Worm (Caenorhabditis elegans): ENCODE measurements around the gene C35D10.6.

Gene C35D10.6

DNA sequence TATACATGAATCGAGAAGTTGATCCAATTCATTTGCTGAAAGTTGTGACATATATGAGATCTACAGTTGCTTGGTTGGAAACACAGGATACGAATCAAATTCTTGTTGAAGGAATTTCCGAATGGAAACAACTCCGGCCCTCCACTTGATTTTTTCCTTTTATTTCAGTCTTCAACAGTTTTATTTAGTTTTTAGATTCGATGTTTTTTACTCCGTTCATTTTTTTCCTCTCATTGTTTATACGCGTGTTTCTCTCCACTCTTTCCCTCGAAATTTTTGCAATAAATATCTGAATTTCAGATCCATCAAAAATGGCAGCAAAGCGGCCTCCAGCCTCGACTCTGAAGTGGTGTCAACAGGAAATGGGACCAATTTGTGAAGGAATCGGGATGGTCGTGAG is 4.0 kb downstream of the C35D10.6 start, which contains the start of gene coq-8:
Gene coq-8 (plus strand): TSS at position 301 of the 400 bp plus-strand sequence.
- TF ChIP-seq mdl-1 (tag; optimal IDR thresholded peaks at IDR 0.05): no peak

- no peak for TF ChIP-seq skn-1 (tag; optimal IDR thresholded peaks at IDR 0.05)
- TF ChIP-seq daf-16 (GFP tag; optimal IDR thresholded peaks at IDR 0.05): no peak
- TF ChIP-seq daf-16 (tag; optimal IDR thresholded peaks at IDR 0.05): no peak
- no peak for TF ChIP-seq snpc-4 (tag; optimal IDR thresholded peaks at IDR 0.05)
- no peak for TF ChIP-seq hif-1 (tag; optimal IDR thresholded peaks at IDR 0.05)
- no peak for TF ChIP-seq ZK546.5 (tag; optimal IDR thresholded peaks at IDR 0.05)
- no peak for TF ChIP-seq Y75B8A.6 (GFP tag; IDR thresholded peaks at IDR 0.05)
- no peak for TF ChIP-seq gei-8 (GFP tag; optimal IDR thresholded peaks at IDR 0.05)
- TF ChIP-seq lin-13 (GFP tag; optimal IDR thresholded peaks at IDR 0.05): no peak
- TF ChIP-seq spr-3 (GFP tag; optimal IDR thresholded peaks at IDR 0.05): no peak
Observed at ce11 chrIII:4866762-4867161, 7.6 kb downstream of the C35D10.6 start, which contains the start of gene C35D10.17. TSS of gene C35D10.17 (plus strand) at chrIII:4867062.

DNA sequence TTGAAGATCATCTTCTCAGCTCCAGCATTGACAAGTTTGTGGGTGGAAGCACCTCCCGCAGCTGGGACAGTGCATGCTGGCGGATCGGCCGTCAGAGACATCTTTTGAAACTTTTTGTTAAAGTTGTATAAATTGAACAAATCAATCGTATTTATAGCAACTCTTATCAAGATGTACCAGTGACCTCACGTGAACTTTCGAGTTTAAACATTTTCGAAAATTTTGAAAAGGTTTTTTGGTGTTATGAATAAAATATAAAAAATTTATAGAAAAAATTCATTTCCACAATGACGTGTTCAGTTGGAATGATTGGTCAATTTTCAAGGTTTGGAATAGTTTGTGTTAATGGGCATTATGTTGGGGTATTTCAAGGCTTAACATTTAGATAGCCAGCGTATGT is 9.5 kb downstream of the C35D10.6 start, which contains the start of the genes msd-4 and C35D10.3:
Gene msd-4 (minus strand): TSS at position 101 of the 400 bp plus-strand sequence.
Gene C35D10.3 (plus strand): TSS at position 279 of the 400 bp plus-strand sequence.
- no peak for TF ChIP-seq dmd-8 (GFP tag; IDR thresholded peaks at IDR 0.05)
- no peak for TF ChIP-seq gei-8 (GFP tag; optimal IDR thresholded peaks at IDR 0.05)
- no peak for TF ChIP-seq fkh-10 (GFP tag; optimal IDR thresholded peaks at IDR 0.05)
- TF ChIP-seq attf-4 (tag; optimal IDR thresholded peaks at IDR 0.05): no peak
- no peak for TF ChIP-seq nhr-76 (tag; optimal IDR thresholded peaks at IDR 0.05)
- TF ChIP-seq tag-97 (GFP tag; IDR thresholded peaks at IDR 0.05): no peak
- no peak for TF ChIP-seq lin-15B (tag; optimal IDR thresholded peaks at IDR 0.05)
- no peak for TF ChIP-seq ceh-28 (tag; optimal IDR thresholded peaks at IDR 0.05)
- no peak for TF ChIP-seq jun-1 (tag; optimal IDR thresholded peaks at IDR 0.05)
- TF ChIP-seq egl-27 (tag; optimal IDR thresholded peaks at IDR 0.05): no peak
- no peak for TF ChIP-seq tra-1 (GFP tag; IDR thresholded peaks at IDR 0.05)
- no peak for TF ChIP-seq mxl-3 (GFP tag; optimal IDR thresholded peaks at IDR 0.05)
- no peak for TF ChIP-seq mep-1 (tag; optimal IDR thresholded peaks at IDR 0.05)
- TF ChIP-seq Y75B8A.6 (GFP tag; IDR thresholded peaks at IDR 0.05): no peak
- no peak for TF ChIP-seq nhr-6 (tag; optimal IDR thresholded peaks at IDR 0.05)
- TF ChIP-seq spr-3 (GFP tag; optimal IDR thresholded peaks at IDR 0.05): no peak
- no peak for TF ChIP-seq nhr-41 (GFP tag; IDR thresholded peaks at IDR 0.05)
- TF ChIP-seq F37D6.2 (tag; optimal IDR thresholded peaks at IDR 0.05): no peak

- TF ChIP-seq dmd-9 (GFP tag; IDR thresholded peaks at IDR 0.05) (no peak), hlh-30 (tag; optimal IDR thresholded peaks at IDR 0.05; ENCODE audit: insufficient read depth) (no peak), D1046.2 (GFP tag; IDR thresholded peaks at IDR 0.05) (no peak), zag-1 (tag; optimal IDR thresholded peaks at IDR 0.05) (no peak), ZK337.2 (GFP tag; IDR thresholded peaks at IDR 0.05) (no peak), skn-1 (tag; optimal IDR thresholded peaks at IDR 0.05) (no peak), attf-4 (tag; optimal IDR thresholded peaks at IDR 0.05) (no peak), F44E2.7 (GFP tag; IDR thresholded peaks at IDR 0.05) (no peak), sdz-12 (GFP tag; optimal IDR thresholded peaks at IDR 0.05) (no peak), nhr-76 (tag; optimal IDR thresholded peaks at IDR 0.05) (no peak), nhr-41 (GFP tag; IDR thresholded peaks at IDR 0.05) (no peak), F10B5.3 (tag; optimal IDR thresholded peaks at IDR 0.05) (no peak), nhr-237 (tag; optimal IDR thresholded peaks at IDR 0.05) (no peak), duxl-1 (tag; optimal IDR thresholded peaks at IDR 0.05; ENCODE audit: poor library complexity) (no peak), ceh-44 (GFP tag; IDR thresholded peaks at IDR 0.05) (no peak)
Observed at ce11 chrIII:4870478-4870877, 11.3 kb downstream of the C35D10.6 start, which contains the start of gene gipc-1. TSS of gene gipc-1 (plus strand) at chrIII:4870778.

Data from whole organism, L4 larva.